Fruit fly (Drosophila melanogaster) whole organism, adult: ENCODE measurements around the gene CG33099.

Experiments used
- CG11617 ChIP-seq: fragments of 200-800 bp; sonication (Bioruptor generic); optimal IDR thresholded peaks from 2 replicates; lab custom pipeline; 2017; ENCODE audit warnings: mild to moderate bottlenecking, missing biosample characterization, missing genetic modification reagents, missing genetic modification characterization
- CG14711 ChIP-seq: fragments of 200-800 bp; sonication (Bioruptor generic); optimal IDR thresholded peaks from 2 replicates; lab custom pipeline; 2018; ENCODE audit warnings: missing biosample characterization, mild to moderate bottlenecking, missing genetic modification characterization, moderate library complexity
- CG1620 ChIP-seq: fragments of 200-800 bp; sonication (Bioruptor generic); optimal IDR thresholded peaks from 2 replicates; lab custom pipeline; 2016; ENCODE audit warnings: missing biosample characterization, missing genetic modification characterization
- Mnt ChIP-seq: fragments of 200-800 bp; sonication (Bioruptor generic); optimal IDR thresholded peaks from 2 replicates; lab custom pipeline; 2016; ENCODE audit warnings: missing biosample characterization, mild to moderate bottlenecking, missing genetic modification characterization
- bab1 ChIP-seq: fragments of 200-800 bp; sonication (Bioruptor generic); optimal IDR thresholded peaks from 3 replicates; lab custom pipeline; 2019; ENCODE audit warnings: missing biosample characterization, mild to moderate bottlenecking, missing genetic modification characterization, moderate library complexity

DNA sequence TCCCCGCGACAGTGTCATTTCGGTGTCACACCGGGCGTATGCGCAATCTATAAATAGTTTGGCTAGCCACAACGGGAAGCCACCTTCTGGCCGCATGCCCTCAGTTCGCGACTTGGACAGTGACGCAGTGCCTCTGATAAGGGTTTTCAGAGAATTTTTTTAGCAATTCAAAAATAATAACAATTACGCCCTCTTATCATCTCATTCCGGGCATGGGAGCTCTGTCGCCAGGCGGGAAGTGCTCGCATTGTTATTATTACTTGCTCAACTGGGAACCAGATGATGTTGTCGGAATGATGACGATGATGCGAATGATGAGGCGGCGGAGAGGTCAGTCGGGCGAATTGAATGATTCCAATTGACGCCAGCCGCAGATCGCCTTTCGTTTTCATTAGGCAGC is 7.5 kb downstream of the CG33099 start:
- TF ChIP-seq CG1620 (GFP tag; lab: Kevin White, UChicago) (no peak), bab1 (GFP tag; lab: Kevin White, UChicago) (no peak), CG14711 (no peak), CG11617 (GFP tag; lab: Kevin White, UChicago) (no peak), Mnt (GFP tag; lab: Kevin White, UChicago) (no peak)
